Fruit fly (Drosophila melanogaster): Measurements from ENCODE around the gene Ugt303A1.

The Ugt303A1 gene

DNA sequence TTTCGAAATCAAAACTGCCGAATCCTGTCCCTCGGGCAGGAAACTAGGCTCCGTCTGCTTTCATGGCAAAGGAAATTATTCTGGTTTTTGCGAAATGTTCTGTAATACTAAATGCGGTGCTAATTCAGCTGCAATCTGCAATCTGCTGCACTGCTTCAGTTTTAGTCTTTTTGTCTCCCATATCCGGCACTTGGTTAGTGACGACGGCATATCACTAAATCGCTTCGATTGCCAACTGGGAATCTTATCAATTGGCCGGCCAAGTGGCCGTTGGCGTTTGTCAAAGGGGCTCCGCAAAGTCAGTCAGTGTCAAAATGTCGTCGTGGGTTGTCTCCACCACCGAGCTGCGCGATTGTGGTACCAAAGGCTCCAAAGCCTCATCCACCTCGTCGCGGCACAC is 20.5 kb downstream of the Ugt303A1 start, which contains the start of gene CG18577:
Gene CG18577 (plus strand): TSS at position 301 of the 400 bp plus-strand sequence.
- peak; percentile 55 for TF ChIP-seq Meics (GFP tag; optimal IDR thresholded peaks at IDR 0.05)
- TF ChIP-seq trh (GFP tag; optimal IDR thresholded peaks at IDR 0.05): no peak
- peak; percentile 87 for TF ChIP-seq Med (GFP tag)
- peak; percentile 18; the same call in 1 of the 2 replicates for TF ChIP-seq GATAe (GFP tag; conservative IDR thresholded peaks at IDR 0.05)
- TF ChIP-seq Chrac-16 (GFP tag; optimal IDR thresholded peaks at IDR 0.05): no peak
- 0 out of 3 replicates have a peak, but pooled peaks have one; percentile 5 for TF ChIP-seq CG11456 (GFP tag; IDR thresholded peaks at IDR 0.05)
- TF ChIP-seq Hey (tag; optimal IDR thresholded peaks at IDR 0.05): peak; percentile 41

dm6 chr3R:11196648-11197388 is 21.5 kb downstream of the Ugt303A1 start:
- TF ChIP-seq da (GFP tag; optimal IDR thresholded peaks at IDR 0.05): peak; percentile 82
- TF ChIP-seq CG3726 (GFP tag; IDR thresholded peaks at IDR 0.05): peak; percentile 96
- peak; percentile 85 for TF ChIP-seq lbe (GFP tag; optimal IDR thresholded peaks at IDR 0.05)
- peak; percentile 89 for TF ChIP-seq Camta (GFP tag; optimal IDR thresholded peaks at IDR 0.05)
- TF ChIP-seq Dref (GFP tag; IDR thresholded peaks at IDR 0.05): peak; percentile 44
- TF ChIP-seq zen (tag; optimal IDR thresholded peaks at IDR 0.05): peak; percentile 96
- peak; percentile 98 for TF ChIP-seq fd3F (GFP tag; optimal IDR thresholded peaks at IDR 0.05)
- no peak for TF ChIP-seq yki (optimal IDR thresholded peaks at IDR 0.05)
- peak; percentile 75 for TF ChIP-seq CG30020 (tag; optimal IDR thresholded peaks at IDR 0.05)
- TF ChIP-seq CG11398 (GFP tag; optimal IDR thresholded peaks at IDR 0.05): no peak
- TF ChIP-seq Ets97D (GFP tag; optimal IDR thresholded peaks at IDR 0.05): peak; percentile 85
- TF ChIP-seq az2 (GFP tag; optimal IDR thresholded peaks at IDR 0.05): peak; percentile 96
- peak in 1 of 2 experiments; percentile 74 for TF ChIP-seq crp (GFP tag; optimal IDR thresholded peaks at IDR 0.05)
- TF ChIP-seq usp (GFP tag; optimal IDR thresholded peaks at IDR 0.05): no peak
- TF ChIP-seq Opbp (GFP tag; IDR thresholded peaks at IDR 0.05; ENCODE audit: partially characterized antibody): no peak
- peak; percentile 86 for TF ChIP-seq chm (GFP tag; IDR thresholded peaks at IDR 0.05)
- TF ChIP-seq ci (GFP tag; IDR thresholded peaks at IDR 0.05): peak; percentile 96
- peak; percentile 98 for TF ChIP-seq Med (GFP tag)
- TF ChIP-seq CG30403 (GFP tag; optimal IDR thresholded peaks at IDR 0.05): peak; percentile 99
- TF ChIP-seq CG6689 (GFP tag; IDR thresholded peaks at IDR 0.05): peak; percentile 99
- TF ChIP-seq CG1529 (GFP tag; optimal IDR thresholded peaks at IDR 0.05): peak; percentile 97
- TF ChIP-seq CG17612 (GFP tag; IDR thresholded peaks at IDR 0.05): peak; percentile 95
- TF ChIP-seq CG15073 (GFP tag; optimal IDR thresholded peaks at IDR 0.05): peak; percentile 70
- TF ChIP-seq CG8924 (tag; optimal IDR thresholded peaks at IDR 0.05): peak; percentile 95
- TF ChIP-seq Jarid2 (GFP tag; optimal IDR thresholded peaks at IDR 0.05): peak; percentile 91
- TF ChIP-seq CG3065 (GFP tag; optimal IDR thresholded peaks at IDR 0.05): peak; percentile 92
- TF ChIP-seq shn (GFP tag; optimal IDR thresholded peaks at IDR 0.05): peak; percentile 82
- TF ChIP-seq BEAF-32 (GFP tag; optimal IDR thresholded peaks at IDR 0.05): peak; percentile 14
- TF ChIP-seq dimm (GFP tag; IDR thresholded peaks at IDR 0.05): peak; percentile 94
- TF ChIP-seq salm (tag; optimal IDR thresholded peaks at IDR 0.05): peak; percentile 97
- TF ChIP-seq Aef1 (GFP tag; IDR thresholded peaks at IDR 0.05): peak; percentile 98
- no peak for TF ChIP-seq HLHmδ (GFP tag; optimal IDR thresholded peaks at IDR 0.05)
- peak; percentile 82 for TF ChIP-seq pum (GFP tag; optimal IDR thresholded peaks at IDR 0.05)
- TF ChIP-seq GATAe (GFP tag; conservative IDR thresholded peaks at IDR 0.05): peak; percentile 98
- TF ChIP-seq trem (tag; optimal IDR thresholded peaks at IDR 0.05): peak; percentile 86
- TF ChIP-seq gcm (GFP tag; optimal IDR thresholded peaks at IDR 0.05): peak; percentile 97
- peak; percentile 95 for TF ChIP-seq CrebB (tag; optimal IDR thresholded peaks at IDR 0.05)
- peak; percentile 98 for TF ChIP-seq HHEX (GFP tag; optimal IDR thresholded peaks at IDR 0.05)
- peak; percentile 90 for TF ChIP-seq CG18011 (GFP tag; optimal IDR thresholded peaks at IDR 0.05)
- peak; percentile 97 for TF ChIP-seq ATbp (GFP tag; optimal IDR thresholded peaks at IDR 0.05)
- TF ChIP-seq CG9797 (GFP tag; optimal IDR thresholded peaks at IDR 0.05): peak; percentile 33
- TF ChIP-seq CG2678 (tag; optimal IDR thresholded peaks at IDR 0.05): peak; percentile 100
- no peak for TF ChIP-seq hb (GFP tag; IDR thresholded peaks at IDR 0.05; ENCODE audit: partially characterized antibody)
